Fruit fly (Drosophila melanogaster): ENCODE results near the gene CG11983.

The CG11983 gene

dm6 chr3R:9008202-9008601, at the start of gene CG11983:
TSS of gene CG11983 (plus strand) at chr3R:9008321.
- no peak for TF ChIP-seq psq (optimal IDR thresholded peaks at IDR 0.05)
- TF ChIP-seq CG8478 (optimal IDR thresholded peaks at IDR 0.05): no peak
- TF ChIP-seq Dll (optimal IDR thresholded peaks at IDR 0.05): no peak
- TF ChIP-seq usp (GFP tag; optimal IDR thresholded peaks at IDR 0.05): no peak

dm6 chr3R:8959153-8959552, 49.0 kb upstream of the CG11983 start:
- no peak for TF ChIP-seq EcR (GFP tag; optimal IDR thresholded peaks at IDR 0.05)
- no peak for TF ChIP-seq Dll (optimal IDR thresholded peaks at IDR 0.05)
- no peak for TF ChIP-seq usp (GFP tag; optimal IDR thresholded peaks at IDR 0.05)
- no peak for TF ChIP-seq psq (optimal IDR thresholded peaks at IDR 0.05)
- no peak for TF ChIP-seq CG8478 (optimal IDR thresholded peaks at IDR 0.05)
- no peak for TF ChIP-seq pan (optimal IDR thresholded peaks at IDR 0.05)

dm6 chr3R:8960329-8960728, 47.8 kb upstream of the CG11983 start:
- TF ChIP-seq psq (optimal IDR thresholded peaks at IDR 0.05) (no peak), EcR (GFP tag; optimal IDR thresholded peaks at IDR 0.05) (no peak), pan (optimal IDR thresholded peaks at IDR 0.05) (no peak), usp (GFP tag; optimal IDR thresholded peaks at IDR 0.05) (no peak), Dll (optimal IDR thresholded peaks at IDR 0.05) (no peak), CG8478 (optimal IDR thresholded peaks at IDR 0.05) (no peak)

dm6 chr3R:8962860-8963755, 45.0 kb upstream of the CG11983 start, which contains the start of gene ich:
TSS of gene ich (minus strand) at chr3R:8963037.
- TF ChIP-seq pan (optimal IDR thresholded peaks at IDR 0.05) (no peak), usp (GFP tag; optimal IDR thresholded peaks at IDR 0.05) (no peak), EcR (GFP tag; optimal IDR thresholded peaks at IDR 0.05) (no peak), Dll (optimal IDR thresholded peaks at IDR 0.05) (no peak), CG8478 (optimal IDR thresholded peaks at IDR 0.05) (no peak), psq (optimal IDR thresholded peaks at IDR 0.05) (no peak)

dm6 chr3R:8963756-8964342, 44.3 kb upstream of the CG11983 start:
- TF ChIP-seq psq (optimal IDR thresholded peaks at IDR 0.05) (no peak), usp (GFP tag; optimal IDR thresholded peaks at IDR 0.05) (no peak), pan (optimal IDR thresholded peaks at IDR 0.05) (no peak), EcR (GFP tag; optimal IDR thresholded peaks at IDR 0.05) (no peak), Dll (optimal IDR thresholded peaks at IDR 0.05) (no peak), CG8478 (optimal IDR thresholded peaks at IDR 0.05) (no peak)

dm6 chr3R:8965546-8965945, 42.6 kb upstream of the CG11983 start:
- TF ChIP-seq EcR (GFP tag; optimal IDR thresholded peaks at IDR 0.05) (no peak), usp (GFP tag; optimal IDR thresholded peaks at IDR 0.05) (no peak), CG8478 (optimal IDR thresholded peaks at IDR 0.05) (no peak), pan (optimal IDR thresholded peaks at IDR 0.05) (no peak), psq (optimal IDR thresholded peaks at IDR 0.05) (no peak), Dll (optimal IDR thresholded peaks at IDR 0.05) (no peak)

dm6 chr3R:8966598-8966997, 41.5 kb upstream of the CG11983 start:
- no peak for TF ChIP-seq CG8478 (optimal IDR thresholded peaks at IDR 0.05)
- TF ChIP-seq usp (GFP tag; optimal IDR thresholded peaks at IDR 0.05): no peak
- no peak for TF ChIP-seq pan (optimal IDR thresholded peaks at IDR 0.05)
- no peak for TF ChIP-seq psq (optimal IDR thresholded peaks at IDR 0.05)
- TF ChIP-seq EcR (GFP tag; optimal IDR thresholded peaks at IDR 0.05): no peak

dm6 chr3R:8968837-8969236, 39.3 kb upstream of the CG11983 start:
- TF ChIP-seq Dll (optimal IDR thresholded peaks at IDR 0.05) (no peak), pan (optimal IDR thresholded peaks at IDR 0.05) (no peak), EcR (GFP tag; optimal IDR thresholded peaks at IDR 0.05) (no peak), usp (GFP tag; optimal IDR thresholded peaks at IDR 0.05) (no peak), CG8478 (optimal IDR thresholded peaks at IDR 0.05) (no peak), psq (optimal IDR thresholded peaks at IDR 0.05) (no peak)

- TF ChIP-seq usp (GFP tag; optimal IDR thresholded peaks at IDR 0.05): no peak
- no peak for TF ChIP-seq psq (optimal IDR thresholded peaks at IDR 0.05)
- TF ChIP-seq EcR (GFP tag; optimal IDR thresholded peaks at IDR 0.05): no peak
- peak; percentile 71 for TF ChIP-seq Dll (optimal IDR thresholded peaks at IDR 0.05)
Observed at dm6 chr3R:8969301-8969925, 38.7 kb upstream of the CG11983 start.

- TF ChIP-seq CG8478 (optimal IDR thresholded peaks at IDR 0.05): no peak
- TF ChIP-seq psq (optimal IDR thresholded peaks at IDR 0.05): no peak
- TF ChIP-seq pan (optimal IDR thresholded peaks at IDR 0.05): no peak
- TF ChIP-seq usp (GFP tag; optimal IDR thresholded peaks at IDR 0.05): no peak
- no peak for TF ChIP-seq EcR (GFP tag; optimal IDR thresholded peaks at IDR 0.05)
- no peak for TF ChIP-seq Dll (optimal IDR thresholded peaks at IDR 0.05)
Observed at dm6 chr3R:8969926-8970306, 38.2 kb upstream of the CG11983 start.

- TF ChIP-seq CG8478 (optimal IDR thresholded peaks at IDR 0.05) (no peak), EcR (GFP tag; optimal IDR thresholded peaks at IDR 0.05) (no peak), usp (GFP tag; optimal IDR thresholded peaks at IDR 0.05) (no peak), Dll (optimal IDR thresholded peaks at IDR 0.05) (no peak), psq (optimal IDR thresholded peaks at IDR 0.05) (no peak), pan (optimal IDR thresholded peaks at IDR 0.05) (no peak)
Observed at dm6 chr3R:8970707-8971106, 37.4 kb upstream of the CG11983 start.

- peak; percentile 40 for TF ChIP-seq Dll (optimal IDR thresholded peaks at IDR 0.05)
- no peak for TF ChIP-seq CG8478 (optimal IDR thresholded peaks at IDR 0.05)
- TF ChIP-seq psq (optimal IDR thresholded peaks at IDR 0.05): no peak
Observed at dm6 chr3R:8971794-8972193, 36.3 kb upstream of the CG11983 start.

Data from whole organism.